Fruit fly (Drosophila melanogaster): ENCODE data around the gene CG14629.

CG14629 gene

dm6 chrX:1051251-1051629 is at the start of gene CG14629:
TSS of gene CG14629 (plus strand) at chrX:1051525.
- TF ChIP-seq CG8290 (GFP tag; optimal IDR thresholded peaks at IDR 0.05), result no peak
- TF ChIP-seq CG8290 (tag; optimal IDR thresholded peaks at IDR 0.05), result peak in 1 of 2 experiments; percentile 56
- TF ChIP-seq CG34376 (GFP tag; optimal IDR thresholded peaks at IDR 0.05), result peak; percentile 60
- TF ChIP-seq lab (GFP tag; optimal IDR thresholded peaks at IDR 0.05), result peak; percentile 36
- TF ChIP-seq Bgb (GFP tag; IDR thresholded peaks at IDR 0.05; ENCODE audit: partially characterized antibody), result peak; percentile 17; the same call in 1 of the 2 replicates
- no peak for TF ChIP-seq repo (GFP tag; optimal IDR thresholded peaks at IDR 0.05)
- TF ChIP-seq Hr78 (GFP tag; optimal IDR thresholded peaks at IDR 0.05), result peak in 1 of 2 experiments; percentile 81
- peak; percentile 7 for TF ChIP-seq ATbp (GFP tag; optimal IDR thresholded peaks at IDR 0.05)
- peak; percentile 53 for TF ChIP-seq mirr (GFP tag; optimal IDR thresholded peaks at IDR 0.05)
- no peak for TF ChIP-seq CG12219 (GFP tag; optimal IDR thresholded peaks at IDR 0.05)
- peak; percentile 85 for TF ChIP-seq GATAe (GFP tag; conservative IDR thresholded peaks at IDR 0.05)
- no peak for TF ChIP-seq bcd (GFP tag; optimal IDR thresholded peaks at IDR 0.05)
- no peak for TF ChIP-seq CG2116 (GFP tag; optimal IDR thresholded peaks at IDR 0.05)
- no peak for TF ChIP-seq CG12071 (GFP tag; optimal IDR thresholded peaks at IDR 0.05)
- TF ChIP-seq CG8388 (GFP tag; optimal IDR thresholded peaks at IDR 0.05), result no peak
- no peak for TF ChIP-seq vnd (GFP tag; IDR thresholded peaks at IDR 0.05; ENCODE audit: partially characterized antibody)
- no peak for TF ChIP-seq lola (GFP tag; optimal IDR thresholded peaks at IDR 0.05)
- TF ChIP-seq Deaf1 (tag; optimal IDR thresholded peaks at IDR 0.05), result peak; percentile 78
- no peak for TF ChIP-seq pzg (GFP tag; optimal IDR thresholded peaks at IDR 0.05)
- TF ChIP-seq ftz-f1 (GFP tag; optimal IDR thresholded peaks at IDR 0.05), result peak; percentile 42
- TF ChIP-seq prd (optimal IDR thresholded peaks at IDR 0.05), result no peak
- no peak for TF ChIP-seq prd (GFP tag; IDR thresholded peaks at IDR 0.05)
- TF ChIP-seq sug (tag; optimal IDR thresholded peaks at IDR 0.05), result peak; percentile 94
- TF ChIP-seq hkb (optimal IDR thresholded peaks at IDR 0.05), result no peak
- TF ChIP-seq hkb (GFP tag; IDR thresholded peaks at IDR 0.05), result no peak
- peak; percentile 10 for TF ChIP-seq CG6813 (GFP tag; optimal IDR thresholded peaks at IDR 0.05)
- TF ChIP-seq Stat92E (GFP tag; optimal IDR thresholded peaks at IDR 0.05), result no peak
- TF ChIP-seq CG13894 (tag; optimal IDR thresholded peaks at IDR 0.05), result no peak
- no peak for TF ChIP-seq Fer3 (tag; optimal IDR thresholded peaks at IDR 0.05)
- no peak for TF ChIP-seq kay (GFP tag; optimal IDR thresholded peaks at IDR 0.05)
- no peak for TF ChIP-seq CG11696 (GFP tag; IDR thresholded peaks at IDR 0.05)
- peak; percentile 71 for TF ChIP-seq crol (GFP tag; IDR thresholded peaks at IDR 0.05)
- TF ChIP-seq pita (GFP tag; optimal IDR thresholded peaks at IDR 0.05), result no peak
- TF ChIP-seq Med (GFP tag), result peak; percentile 66
- TF ChIP-seq Adf1 (GFP tag; IDR thresholded peaks at IDR 0.05), result peak; percentile 75
- 0 out of 4 replicates have a peak, but pooled peaks have one; percentile 32 for TF ChIP-seq chinmo (GFP tag; IDR thresholded peaks at IDR 0.05; ENCODE audit: partially characterized antibody)
- no peak for TF ChIP-seq ewg (GFP tag; optimal IDR thresholded peaks at IDR 0.05)
- TF ChIP-seq sens-2 (GFP tag; IDR thresholded peaks at IDR 0.05), result no peak
- peak; percentile 8 for TF ChIP-seq CG15514 (GFP tag; optimal IDR thresholded peaks at IDR 0.05)
- peak; percentile 1 for TF ChIP-seq CG5180 (GFP tag; optimal IDR thresholded peaks at IDR 0.05)
- TF ChIP-seq CG32532 (GFP tag; IDR thresholded peaks at IDR 0.05), result 0 out of 2 replicates have a peak, but pooled peaks have one; percentile 11
- TF ChIP-seq CG7556 (GFP tag; optimal IDR thresholded peaks at IDR 0.05), result no peak
- peak; percentile 71 for TF ChIP-seq CG10543 (GFP tag; optimal IDR thresholded peaks at IDR 0.05)
- TF ChIP-seq CG2199 (GFP tag; IDR thresholded peaks at IDR 0.05), result no peak
- TF ChIP-seq CG7987 (GFP tag; optimal IDR thresholded peaks at IDR 0.05), result peak; percentile 38
- no peak for TF ChIP-seq CG16813 (GFP tag; IDR thresholded peaks at IDR 0.05; ENCODE audit: partially characterized antibody)
- TF ChIP-seq zen (tag; optimal IDR thresholded peaks at IDR 0.05), result no peak
- peak in 1 of 2 experiments; percentile 46 for TF ChIP-seq Pdp1 (GFP tag; optimal IDR thresholded peaks at IDR 0.05)
- no peak for TF ChIP-seq CG6272 (GFP tag; IDR thresholded peaks at IDR 0.05)
- TF ChIP-seq CG12744 (GFP tag; optimal IDR thresholded peaks at IDR 0.05), result no peak

Data from whole organism, embryonic.